Worm (Caenorhabditis elegans) whole organism, L4 larva: Measurements from ENCODE around the gene F35G12.12.

Source experiments
- F49E8.2 ChIP-seq: sonication (generic microtip); optimal IDR thresholded peaks from 2 replicates; lab custom pipeline; 2016; ENCODE audit warnings: missing compliant biosample characterization, mild to moderate bottlenecking, missing genetic modification characterization, borderline replicate concordance
- Y105C5A.15 ChIP-seq: fragments of 200-800 bp; sonication (Bioruptor generic); IDR thresholded peaks from 2 replicates; pipeline ENCODE4 v1.3.6; 2022; ENCODE audit warnings: missing genetic modification characterization, missing compliant biosample characterization
- ces-1 ChIP-seq: fragments of 150-350 bp; sonication (generic microtip); optimal IDR thresholded peaks from 4 replicates; lab custom pipeline; 2014; ENCODE audit warnings: missing biosample characterization, missing genetic modification reagents, missing genetic modification characterization
- daf-19 ChIP-seq: fragments of 200-800 bp; sonication (Bioruptor generic); conservative IDR thresholded peaks from 2 replicates; pipeline ENCODE4 v1.3.6; 2022; ENCODE audit warnings: missing genetic modification characterization, missing compliant biosample characterization
- dmd-6 ChIP-seq: fragments of 200-800 bp; sonication (Bioruptor generic); IDR thresholded peaks from 2 replicates; pipeline ENCODE4 v1.3.6; 2022; ENCODE audit warnings: missing genetic modification reagents, missing genetic modification characterization, missing compliant biosample characterization
- mep-1 ChIP-seq: fragments of 150-350 bp; sonication (generic microtip); optimal IDR thresholded peaks from 3 replicates; lab custom pipeline; 2014; ENCODE audit warnings: missing biosample characterization, missing genetic modification characterization
- nhr-76 ChIP-seq: fragments of 150-350 bp; optimal IDR thresholded peaks from 2 replicates; lab custom pipeline; 2014; ENCODE audit warnings: missing biosample characterization, missing genetic modification characterization
- pha-4 ChIP-seq, 2 experiments: fragments of 150-350 bp in 1 of 2; fragments of 200-800 bp in 1 of 2; sonication (Bioruptor generic) in 1 of 2; IDR thresholded peaks in 1 of 2; optimal IDR thresholded peaks in 1 of 2; 2 replicates each; pipeline versions ENCODE4 v1.3.6 to Lab custom; 2014 to 2022; ENCODE audit warnings: missing genetic modification characterization in 2 of 2, missing genetic modification reagents in 2 of 2, missing biosample characterization in 1 of 2, missing compliant biosample characterization in 1 of 2
- php-3 ChIP-seq: fragments of 200-800 bp; sonication (Bioruptor generic); IDR thresholded peaks from 2 replicates; pipeline ENCODE4 v1.3.6; 2022; ENCODE audit warnings: missing genetic modification reagents, missing genetic modification characterization, missing compliant biosample characterization
- unc-130 ChIP-seq: sonication (generic microtip); optimal IDR thresholded peaks from 2 replicates; lab custom pipeline; 2016; ENCODE audit warnings: missing genetic modification reagents, missing genetic modification characterization, missing compliant biosample characterization
- ztf-11 ChIP-seq: fragments of 150-350 bp; optimal IDR thresholded peaks from 2 replicates; lab custom pipeline; 2014; ENCODE audit warnings: missing biosample characterization, missing genetic modification characterization

DNA sequence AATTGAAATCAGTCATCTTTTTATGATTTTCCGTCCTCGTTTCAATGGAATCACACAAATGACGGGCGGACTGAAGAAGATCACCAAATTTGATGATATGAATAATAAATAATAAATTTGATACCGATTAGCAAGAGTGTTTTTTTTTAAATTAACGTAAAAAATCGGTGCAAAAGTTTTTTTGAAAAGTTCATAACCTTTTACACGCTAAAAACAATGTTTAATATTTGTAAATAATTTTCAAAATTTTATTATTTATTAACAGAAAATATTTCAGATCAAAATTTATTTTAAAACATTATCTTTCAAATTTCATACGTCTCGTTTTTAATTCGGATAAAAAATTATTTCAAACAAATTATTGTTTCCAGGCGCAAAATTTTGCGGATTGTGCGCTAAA, 36.6 kb upstream of the F35G12.12 start, which contains the start of gene M88.3:
- TF ChIP-seq pha-4 (GFP tag; IDR thresholded peaks at IDR 0.05; lab: Robert Waterston, UW) (no peak), pha-4 (tag; optimal IDR thresholded peaks at IDR 0.05; lab: Kevin White, UChicago) (no peak), F49E8.2 (tag; lab: Kevin White, UChicago) (no peak), nhr-76 (tag; lab: Kevin White, UChicago) (no peak), dmd-6 (GFP tag; lab: Robert Waterston, UW) (no peak), Y105C5A.15 (GFP tag; lab: Robert Waterston, UW) (no peak), ztf-11 (tag; lab: Kevin White, UChicago) (no peak), mep-1 (no peak), php-3 (GFP tag; lab: Robert Waterston, UW) (no peak), unc-130 (GFP tag; lab: Kevin White, UChicago) (no peak), ces-1 (no peak), daf-19 (GFP tag; lab: Robert Waterston, UW) (no peak)
